Worm (Caenorhabditis elegans): Measurements from ENCODE around the gene lem-2.

DNA sequence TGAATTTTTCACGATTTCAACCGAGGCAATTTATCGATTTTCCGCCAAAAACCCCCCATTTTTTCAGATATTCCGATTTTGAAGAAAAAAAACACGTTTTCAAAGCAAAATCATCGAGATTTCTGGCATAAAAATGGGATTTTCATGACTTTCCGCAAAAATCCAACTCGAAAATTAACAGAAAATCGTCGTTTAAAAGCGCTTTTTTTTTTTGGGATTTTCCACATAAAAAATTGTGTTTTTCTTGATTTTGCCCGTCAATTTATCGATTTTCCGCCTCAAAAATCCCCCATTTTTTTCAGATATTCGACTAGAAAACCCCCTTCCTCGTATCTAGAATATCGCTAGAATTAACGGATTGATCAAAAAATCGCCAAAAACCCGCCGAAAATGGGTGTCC, 5.4 kb downstream of the lem-2 start, which contains the start of gene xrn-1:
- TF ChIP-seq nhr-28 (tag; optimal IDR thresholded peaks at IDR 0.05) = no peak
- no peak for TF ChIP-seq fkh-10 (GFP tag; optimal IDR thresholded peaks at IDR 0.05)
- TF ChIP-seq egl-27 (tag; optimal IDR thresholded peaks at IDR 0.05) = no peak
- no peak for TF ChIP-seq nhr-237 (tag; optimal IDR thresholded peaks at IDR 0.05)
- TF ChIP-seq elt-2 (tag; optimal IDR thresholded peaks at IDR 0.05) = no peak
- TF ChIP-seq daf-12 (tag; optimal IDR thresholded peaks at IDR 0.05) = no peak
